Worm (Caenorhabditis elegans) whole organism, L1 larva: ENCODE results near the gene ttbk-8.1.

Experiments used
- C34B4.2 ChIP-seq: sonication (generic microtip); optimal IDR thresholded peaks from 2 replicates; lab custom pipeline; 2017; ENCODE audit warnings: mild to moderate bottlenecking, missing genetic modification characterization, missing compliant biosample characterization
- ama-1 ChIP-seq: fragments of 150-350 bp; optimal IDR thresholded peaks from 2 replicates; lab custom pipeline; 2014
- ceh-90 ChIP-seq: sonication (generic microtip); optimal IDR thresholded peaks from 2 replicates; lab custom pipeline; 2016; ENCODE audit warnings: missing genetic modification characterization, missing compliant biosample characterization
- efl-3 ChIP-seq: fragments of 200-800 bp; sonication (Bioruptor generic); optimal IDR thresholded peaks from 2 replicates; lab custom pipeline; 2018; ENCODE audit warnings: mild to moderate bottlenecking, missing genetic modification characterization, missing compliant biosample characterization
- egl-27 ChIP-seq, 2 experiments: fragments of 150-350 bp in 1 of 2; sonication (generic microtip); optimal IDR thresholded peaks; 3 replicates each; lab custom pipeline; 2017 to 2018; ENCODE audit warnings: missing biosample characterization in 2 of 2, missing genetic modification characterization in 2 of 2, missing genetic modification reagents in 2 of 2
- elt-3 ChIP-seq, 6 experiments: fragments of 150-350 bp in 1 of 6; sonication (generic microtip); optimal IDR thresholded peaks; 2 replicates each; lab custom pipeline; 2017 to 2018; ENCODE audit warnings: missing biosample characterization in 6 of 6, missing genetic modification characterization in 6 of 6, inconsistent platforms in 1 of 6
- ets-5 ChIP-seq: fragments of 200-800 bp; sonication (Bioruptor generic); IDR thresholded peaks from 2 replicates; pipeline ENCODE4 v1.3.6; 2022; ENCODE audit warnings: missing genetic modification characterization, missing compliant biosample characterization
- fkh-10 ChIP-seq: sonication (generic microtip); optimal IDR thresholded peaks from 2 replicates; lab custom pipeline; 2017; ENCODE audit warnings: missing biosample characterization, missing genetic modification reagents, missing genetic modification characterization
- fos-1 ChIP-seq: fragments of 150-350 bp; optimal IDR thresholded peaks from 2 replicates; lab custom pipeline; 2014; ENCODE audit warnings: missing biosample characterization, missing genetic modification characterization
- hlh-17 ChIP-seq: fragments of 200-800 bp; sonication (Bioruptor generic); optimal IDR thresholded peaks from 2 replicates; lab custom pipeline; 2018; ENCODE audit warnings: missing genetic modification characterization, mild to moderate bottlenecking, missing compliant biosample characterization, moderate library complexity, borderline replicate concordance
- hlh-4 ChIP-seq: sonication (generic microtip); optimal IDR thresholded peaks from 2 replicates; lab custom pipeline; 2016; ENCODE audit warnings: mild to moderate bottlenecking, missing genetic modification characterization, missing compliant biosample characterization
- lin-15B ChIP-seq: fragments of 150-350 bp; sonication (generic microtip); optimal IDR thresholded peaks from 3 replicates; lab custom pipeline; 2014; ENCODE audit warnings: missing biosample characterization, missing genetic modification characterization
- lin-35 ChIP-seq, 2 experiments: fragments of 150-350 bp; optimal IDR thresholded peaks; 2 replicates each; lab custom pipeline; 2014; ENCODE audit warnings: missing biosample characterization in 2 of 2, missing genetic modification characterization in 2 of 2, missing genetic modification reagents in 2 of 2
- lin-39 ChIP-seq: fragments of 150-350 bp; optimal IDR thresholded peaks from 2 replicates; lab custom pipeline; 2014; ENCODE audit warnings: missing biosample characterization, missing genetic modification reagents, missing genetic modification characterization
- lsy-2 ChIP-seq, 2 experiments: fragments of 150-350 bp; optimal IDR thresholded peaks; 2 replicates each; lab custom pipeline; 2014; ENCODE audit warnings: missing biosample characterization in 2 of 2, missing genetic modification characterization in 2 of 2
- mab-9 ChIP-seq: fragments of 200-800 bp; sonication (Bioruptor generic); IDR thresholded peaks from 2 replicates; pipeline ENCODE4 v1.3.6; 2022; ENCODE audit warnings: missing genetic modification reagents, missing genetic modification characterization, missing compliant biosample characterization
- mep-1 ChIP-seq: fragments of 150-350 bp; optimal IDR thresholded peaks from 2 replicates; lab custom pipeline; 2014; ENCODE audit warnings: missing biosample characterization, missing genetic modification characterization
- nhr-237 ChIP-seq: fragments of 150-350 bp; optimal IDR thresholded peaks from 2 replicates; lab custom pipeline; 2014; ENCODE audit warnings: missing biosample characterization, missing genetic modification characterization
- nhr-28 ChIP-seq: fragments of 150-350 bp; optimal IDR thresholded peaks from 2 replicates; lab custom pipeline; 2014; ENCODE audit warnings: missing biosample characterization, missing genetic modification characterization
- nhr-47 ChIP-seq: sonication (generic microtip); optimal IDR thresholded peaks from 2 replicates; lab custom pipeline; 2016; ENCODE audit warnings: mild to moderate bottlenecking, missing genetic modification characterization, moderate library complexity, missing compliant biosample characterization
- nhr-76 ChIP-seq: sonication (generic microtip); optimal IDR thresholded peaks from 2 replicates; lab custom pipeline; 2017; ENCODE audit warnings: missing biosample characterization, missing genetic modification characterization
- nhr-77 ChIP-seq: fragments of 150-350 bp; optimal IDR thresholded peaks from 2 replicates; lab custom pipeline; 2014; ENCODE audit warnings: missing biosample characterization, missing genetic modification characterization
- nhr-90 ChIP-seq: sonication (generic microtip); optimal IDR thresholded peaks from 2 replicates; lab custom pipeline; 2016; ENCODE audit warnings: mild to moderate bottlenecking, missing genetic modification characterization, missing compliant biosample characterization; ENCODE audit not compliant: poor library complexity
- pax-3 ChIP-seq: fragments of 200-800 bp; sonication (Bioruptor generic); optimal IDR thresholded peaks from 2 replicates; lab custom pipeline; 2018; ENCODE audit warnings: mild to moderate bottlenecking, missing genetic modification characterization, moderate library complexity, missing compliant biosample characterization
- skn-1 ChIP-seq: fragments of 150-350 bp; optimal IDR thresholded peaks from 2 replicates; lab custom pipeline; 2014; ENCODE audit warnings: missing biosample characterization, missing genetic modification characterization
- snpc-4 ChIP-seq: fragments of 150-350 bp; optimal IDR thresholded peaks from 2 replicates; lab custom pipeline; 2014; ENCODE audit warnings: missing biosample characterization, missing genetic modification characterization
- sptf-1 ChIP-seq: fragments of 150-350 bp; optimal IDR thresholded peaks from 2 replicates; lab custom pipeline; 2014; ENCODE audit warnings: missing biosample characterization, missing genetic modification characterization
- sup-37 ChIP-seq: fragments of 200-800 bp; sonication (Bioruptor generic); optimal IDR thresholded peaks from 2 replicates; lab custom pipeline; 2018; ENCODE audit warnings: mild to moderate bottlenecking, missing genetic modification characterization, missing compliant biosample characterization
- swsn-7 ChIP-seq: sonication (generic microtip); optimal IDR thresholded peaks from 2 replicates; lab custom pipeline; 2016; ENCODE audit warnings: missing genetic modification characterization, missing compliant biosample characterization
- tbx-2 ChIP-seq: sonication (generic microtip); optimal IDR thresholded peaks from 2 replicates; lab custom pipeline; 2016; ENCODE audit warnings: missing genetic modification characterization, missing compliant biosample characterization
- tlp-1 ChIP-seq: fragments of 150-350 bp; optimal IDR thresholded peaks from 2 replicates; lab custom pipeline; 2014; ENCODE audit warnings: missing biosample characterization, missing genetic modification characterization
- unc-62 ChIP-seq: fragments of 150-350 bp; optimal IDR thresholded peaks from 2 replicates; lab custom pipeline; 2014; ENCODE audit warnings: missing biosample characterization, missing genetic modification reagents, missing genetic modification characterization
- vab-15 ChIP-seq: sonication (generic microtip); optimal IDR thresholded peaks from 2 replicates; lab custom pipeline; 2017; ENCODE audit warnings: missing genotype, mild to moderate bottlenecking, missing genetic modification characterization, missing compliant biosample characterization
- zip-4 ChIP-seq: fragments of 200-800 bp; sonication (Bioruptor generic); optimal IDR thresholded peaks from 2 replicates; lab custom pipeline; 2018; ENCODE audit warnings: mild to moderate bottlenecking, missing genetic modification characterization, moderate library complexity, missing compliant biosample characterization

Gene ttbk-8.1

ce11 chrIV:13505662-13506061, 33.6 kb downstream of the ttbk-8.1 start, which contains the start of gene nlp-17:
Gene nlp-17, minus strand, starts transcription at chrIV:13505762.
- TF ChIP-seq nhr-47 (tag; lab: Kevin White, UChicago): no peak
- TF ChIP-seq nhr-76 (tag; lab: Kevin White, UChicago): no peak
- no peak for TF ChIP-seq sptf-1 (tag; lab: Kevin White, UChicago)
- TF ChIP-seq lsy-2 (tag; optimal IDR thresholded peaks at IDR 0.05; lab: Kevin White, UChicago): no peak
- TF ChIP-seq pax-3 (tag; lab: Kevin White, UChicago): no peak
- TF ChIP-seq skn-1: no peak
- no peak for TF ChIP-seq nhr-77 (tag; lab: Kevin White, UChicago)
- TF ChIP-seq elt-3 (tag; optimal IDR thresholded peaks at IDR 0.05; lab: Kevin White, UChicago): no peak
- no peak for TF ChIP-seq nhr-237 (tag; lab: Kevin White, UChicago)
- TF ChIP-seq, all 84 proteins: peak for 0

- TF ChIP-seq egl-27 (tag; optimal IDR thresholded peaks at IDR 0.05; lab: Kevin White, UChicago): no peak
- no peak for TF ChIP-seq ama-1 (lab: Kevin White, UChicago)
- TF ChIP-seq swsn-7 (tag; lab: Kevin White, UChicago): no peak
- no peak for TF ChIP-seq snpc-4
- TF ChIP-seq nhr-28 (tag; lab: Kevin White, UChicago): no peak
- TF ChIP-seq tbx-2 (tag; lab: Kevin White, UChicago): no peak
- TF ChIP-seq vab-15 (tag; lab: Kevin White, UChicago): no peak
- TF ChIP-seq sup-37 (GFP tag; lab: Kevin White, UChicago): no peak
- no peak for TF ChIP-seq C34B4.2 (tag; lab: Kevin White, UChicago)
- TF ChIP-seq, all 84 proteins: peak for 0
Measured at ce11 chrIV:13508924-13509323, 36.8 kb downstream of the ttbk-8.1 start, which contains the start of gene afmd-2. Gene afmd-2, plus strand, starts transcription at chrIV:13509224.

- TF ChIP-seq efl-3 (GFP tag; lab: Kevin White, UChicago) (no peak), mep-1 (no peak)
Measured at ce11 chrIV:13510049-13510448, 37.9 kb downstream of the ttbk-8.1 start.

- TF ChIP-seq zip-4 (no peak), ets-5 (GFP tag; lab: Robert Waterston, UW) (no peak), lsy-2 (tag; optimal IDR thresholded peaks at IDR 0.05; lab: Kevin White, UChicago) (no peak), lin-15B (tag; lab: Kevin White, UChicago) (no peak), lin-39 (tag; lab: Kevin White, UChicago) (no peak), unc-62 (GFP tag; lab: Kevin White, UChicago) (no peak), nhr-90 (no peak), fkh-10 (no peak), vab-15 (tag; lab: Kevin White, UChicago) (no peak), nhr-28 (tag; lab: Kevin White, UChicago) (no peak), mab-9 (no peak), pax-3 (tag; lab: Kevin White, UChicago) (no peak), egl-27 (tag; optimal IDR thresholded peaks at IDR 0.05; lab: Kevin White, UChicago) (no peak), sup-37 (GFP tag; lab: Kevin White, UChicago) (no peak), snpc-4 (no peak), hlh-4 (tag; lab: Kevin White, UChicago) (no peak), lin-35 (GFP tag; optimal IDR thresholded peaks at IDR 0.05; lab: Kevin White, UChicago) (no peak), ceh-90 (tag; lab: Kevin White, UChicago) (no peak), hlh-17 (no peak)
Measured at ce11 chrIV:13512112-13512569, 40.0 kb downstream of the ttbk-8.1 start, which contains the start of gene puf-3. Gene puf-3, minus strand, starts transcription at chrIV:13512162.

ce11 chrIV:13513010-13513409, 40.9 kb downstream of the ttbk-8.1 start:
- TF ChIP-seq fos-1 (tag; lab: Kevin White, UChicago) (no peak), zip-4 (no peak), tlp-1 (tag; lab: Kevin White, UChicago) (no peak), ceh-90 (tag; lab: Kevin White, UChicago) (no peak), vab-15 (tag; lab: Kevin White, UChicago) (no peak)
